Worm (Caenorhabditis elegans): Measurements from ENCODE around the gene skat-1.

Gene skat-1

DNA sequence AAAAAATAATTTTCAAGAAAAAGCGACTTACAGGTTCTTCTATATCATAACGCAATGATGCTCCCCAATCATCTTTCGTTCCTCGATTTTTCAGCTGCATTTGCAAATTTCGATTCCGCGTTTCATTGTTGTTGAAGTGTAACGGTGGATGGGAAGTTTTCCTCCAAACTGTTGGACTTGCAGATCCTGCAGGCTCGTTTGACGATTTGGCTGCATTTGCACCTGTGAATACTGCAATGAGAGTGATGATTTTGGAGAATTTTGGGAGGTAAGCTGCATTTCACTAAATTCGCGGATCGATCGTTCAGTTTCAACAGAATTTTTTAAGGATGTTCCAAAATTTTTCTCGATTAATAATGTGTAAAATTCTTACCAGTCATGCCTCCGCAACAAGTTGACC, 15.7 kb downstream of the skat-1 start:
- TF ChIP-seq lin-11 (tag; optimal IDR thresholded peaks at IDR 0.05): no peak
- no peak for TF ChIP-seq egl-27 (tag; optimal IDR thresholded peaks at IDR 0.05)
- no peak for TF ChIP-seq lin-13 (GFP tag; optimal IDR thresholded peaks at IDR 0.05)
- no peak for TF ChIP-seq peb-1 (tag; optimal IDR thresholded peaks at IDR 0.05)
- no peak for TF ChIP-seq Y55F3AM.14 (GFP tag; optimal IDR thresholded peaks at IDR 0.05)
- no peak for TF ChIP-seq mab-5 (tag; optimal IDR thresholded peaks at IDR 0.05)
- TF ChIP-seq sma-3 (GFP tag; optimal IDR thresholded peaks at IDR 0.05): no peak
- TF ChIP-seq unc-39 (tag; optimal IDR thresholded peaks at IDR 0.05): no peak

ce11 chrIII:8978512-8979352, 17.9 kb downstream of the skat-1 start:
- TF ChIP-seq sma-9 (GFP tag; optimal IDR thresholded peaks at IDR 0.05) (peak; percentile 37), sma-9 (tag; optimal IDR thresholded peaks at IDR 0.05) (no peak), unc-62 (GFP tag; optimal IDR thresholded peaks at IDR 0.05) (no peak), fos-1 (tag; optimal IDR thresholded peaks at IDR 0.05) (peak; percentile 15), ceh-16 (tag; optimal IDR thresholded peaks at IDR 0.05) (no peak), Y55F3AM.14 (GFP tag; optimal IDR thresholded peaks at IDR 0.05) (peak; percentile 55), skn-1 (tag; optimal IDR thresholded peaks at IDR 0.05) (no peak), crh-2 (tag; optimal IDR thresholded peaks at IDR 0.05) (peak; percentile 2), C34F6.9 (tag; optimal IDR thresholded peaks at IDR 0.05) (peak; percentile 34), unc-55 (GFP tag; optimal IDR thresholded peaks at IDR 0.05) (no peak), sma-3 (GFP tag; optimal IDR thresholded peaks at IDR 0.05) (peak; percentile 15), nhr-77 (tag; optimal IDR thresholded peaks at IDR 0.05) (no peak), nhr-25 (tag; optimal IDR thresholded peaks at IDR 0.05) (peak; percentile 36), lsy-2 (tag; optimal IDR thresholded peaks at IDR 0.05) (peak in 1 of 2 experiments; percentile 36), blmp-1 (tag; optimal IDR thresholded peaks at IDR 0.05; ENCODE audit: insufficient read depth) (no peak)

ce11 chrIII:8974835-8975234, 21.8 kb downstream of the skat-1 start:
- TF ChIP-seq skn-1 (tag; optimal IDR thresholded peaks at IDR 0.05) (no peak), crh-2 (tag; optimal IDR thresholded peaks at IDR 0.05) (no peak), nhr-21 (tag; optimal IDR thresholded peaks at IDR 0.05) (peak; percentile 58), nhr-10 (tag; optimal IDR thresholded peaks at IDR 0.05) (no peak), sma-9 (GFP tag; optimal IDR thresholded peaks at IDR 0.05) (no peak), sma-9 (tag; optimal IDR thresholded peaks at IDR 0.05) (no peak), ceh-16 (tag; optimal IDR thresholded peaks at IDR 0.05) (no peak), ama-1 (optimal IDR thresholded peaks at IDR 0.05) (no peak), Y55F3AM.14 (GFP tag; optimal IDR thresholded peaks at IDR 0.05) (peak; percentile 24), blmp-1 (tag; optimal IDR thresholded peaks at IDR 0.05; ENCODE audit: insufficient read depth) (peak; percentile 28), C34F6.9 (tag; optimal IDR thresholded peaks at IDR 0.05) (no peak), elt-3 (tag; optimal IDR thresholded peaks at IDR 0.05) (no peak), F13H6.1 (tag; optimal IDR thresholded peaks at IDR 0.05) (no peak)

DNA sequence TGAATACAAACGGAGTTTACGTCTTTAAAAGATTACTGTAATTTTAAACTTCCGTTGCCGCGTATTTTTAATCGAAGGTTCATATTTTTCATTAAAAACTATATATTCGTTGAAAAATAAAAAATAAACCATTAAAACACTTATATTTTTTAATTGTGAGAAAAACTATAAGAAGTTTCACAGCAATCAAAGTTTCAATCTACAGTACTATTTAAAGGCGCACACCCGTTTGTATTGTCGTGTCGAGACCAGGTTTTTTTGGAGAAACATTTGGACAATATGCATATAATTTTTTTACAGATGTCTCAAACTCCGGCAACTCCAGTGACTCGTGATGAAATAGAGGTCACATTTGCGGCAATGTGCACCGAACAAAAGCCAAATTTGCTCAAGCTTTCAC, 22.8 kb downstream of the skat-1 start, which contains the start of gene R08D7.5:
R08D7.5 (plus strand) TSS at position 301 of the 400 bp plus-strand sequence.
- no peak for TF ChIP-seq mab-5 (tag; optimal IDR thresholded peaks at IDR 0.05)
- no peak for TF ChIP-seq egl-27 (tag; optimal IDR thresholded peaks at IDR 0.05)
- TF ChIP-seq ztf-11 (tag; optimal IDR thresholded peaks at IDR 0.05): no peak
- no peak for TF ChIP-seq fos-1 (tag; optimal IDR thresholded peaks at IDR 0.05)
- TF ChIP-seq nhr-129 (tag; optimal IDR thresholded peaks at IDR 0.05): no peak
- TF ChIP-seq nhr-11 (tag; optimal IDR thresholded peaks at IDR 0.05): no peak
- TF ChIP-seq zag-1 (tag; optimal IDR thresholded peaks at IDR 0.05): no peak
- no peak for TF ChIP-seq aly-2 (tag; optimal IDR thresholded peaks at IDR 0.05)
- no peak for TF ChIP-seq dmd-4 (tag; optimal IDR thresholded peaks at IDR 0.05)
- TF ChIP-seq mdl-1 (tag; optimal IDR thresholded peaks at IDR 0.05): no peak

DNA sequence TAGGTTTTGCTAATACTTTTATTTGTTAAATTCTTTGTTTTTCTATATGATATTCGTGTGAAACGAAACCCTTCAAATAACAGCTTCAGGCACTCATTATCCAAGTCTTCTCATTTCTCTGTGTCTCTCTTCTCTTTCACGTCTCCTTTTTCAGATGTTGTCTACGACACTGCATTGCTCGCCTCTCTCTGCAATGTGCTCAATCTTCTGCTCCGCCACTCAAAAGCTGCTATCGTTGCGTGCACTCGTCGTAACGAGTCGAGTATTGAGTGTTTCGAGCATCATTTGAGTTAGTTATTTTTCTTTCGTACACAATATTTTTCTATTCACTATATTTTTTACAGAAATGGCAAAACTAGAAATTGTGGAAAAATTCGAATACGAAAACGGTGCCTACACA, 23.4 kb downstream of the skat-1 start:
- TF ChIP-seq C34F6.9 (tag; optimal IDR thresholded peaks at IDR 0.05): peak; percentile 10
- TF ChIP-seq nhr-25 (tag; optimal IDR thresholded peaks at IDR 0.05): no peak
- no peak for TF ChIP-seq sma-3 (GFP tag; optimal IDR thresholded peaks at IDR 0.05)
- TF ChIP-seq ceh-16 (tag; optimal IDR thresholded peaks at IDR 0.05): no peak
- no peak for TF ChIP-seq zag-1 (tag; optimal IDR thresholded peaks at IDR 0.05)
- peak; percentile 12 for TF ChIP-seq unc-55 (GFP tag; optimal IDR thresholded peaks at IDR 0.05)
- TF ChIP-seq sem-4 (tag; optimal IDR thresholded peaks at IDR 0.05): no peak
